Worm (Caenorhabditis elegans) whole organism, L1 larva: ENCODE results near the gene mys-1.
A peak's percentile ranks its signal among the peaks of the same experiment; 100 is the strongest.

Experiments used
- C16A3.4 ChIP-seq: fragments of 150-350 bp; optimal IDR thresholded peaks from 2 replicates; lab custom pipeline; 2014; ENCODE audit warnings: missing biosample characterization, missing genetic modification characterization
- F16B12.6 ChIP-seq: fragments of 150-350 bp; optimal IDR thresholded peaks from 2 replicates; lab custom pipeline; 2014; ENCODE audit warnings: missing biosample characterization, missing genetic modification characterization
- aha-1 ChIP-seq: fragments of 150-350 bp; optimal IDR thresholded peaks from 2 replicates; lab custom pipeline; 2014; ENCODE audit warnings: missing biosample characterization, missing genetic modification characterization
- alr-1 ChIP-seq: fragments of 200-800 bp; sonication (Bioruptor generic); optimal IDR thresholded peaks from 2 replicates; lab custom pipeline; 2018; ENCODE audit warnings: borderline replicate concordance, mild to moderate bottlenecking, missing genetic modification characterization, missing compliant biosample characterization
- blmp-1 ChIP-seq: fragments of 150-350 bp; optimal IDR thresholded peaks from 2 replicates; lab custom pipeline; 2014; ENCODE audit warnings: missing biosample characterization, missing genetic modification characterization
- ceh-63 ChIP-seq: fragments of 200-800 bp; sonication (Bioruptor generic); optimal IDR thresholded peaks from 2 replicates; lab custom pipeline; 2018; ENCODE audit warnings: mild to moderate bottlenecking, missing genetic modification characterization, missing compliant biosample characterization
- ceh-88 ChIP-seq: fragments of 200-800 bp; sonication (Bioruptor generic); IDR thresholded peaks from 2 replicates; pipeline ENCODE4 v1.3.6; 2022; ENCODE audit warnings: missing genetic modification characterization, missing compliant biosample characterization
- ceh-90 ChIP-seq: sonication (generic microtip); optimal IDR thresholded peaks from 2 replicates; lab custom pipeline; 2016; ENCODE audit warnings: missing genetic modification characterization, missing compliant biosample characterization
- dpl-1 ChIP-seq, 3 experiments: fragments of 150-350 bp in 2 of 3; sonication (generic microtip) in 1 of 3; optimal IDR thresholded peaks; 2 replicates each; lab custom pipeline; 2014 to 2017; ENCODE audit warnings: missing biosample characterization in 3 of 3, missing genetic modification characterization in 3 of 3, missing genetic modification reagents in 3 of 3
- dsc-1 ChIP-seq: sonication (generic microtip); optimal IDR thresholded peaks from 2 replicates; lab custom pipeline; 2016; ENCODE audit warnings: mild to moderate bottlenecking, missing genetic modification characterization, missing compliant biosample characterization
- efl-1 ChIP-seq, 4 experiments: fragments of 150-350 bp; optimal IDR thresholded peaks in 3 of 4; peaks in 1 of 4; 1 replicate in 1 of 4; 2 replicates in 3 of 4; lab custom pipeline; 2014; ENCODE audit warnings: missing biosample characterization in 2 of 4, missing genetic modification characterization in 2 of 4, missing genetic modification reagents in 2 of 4
- egl-27 ChIP-seq, 2 experiments: fragments of 150-350 bp in 1 of 2; sonication (generic microtip); optimal IDR thresholded peaks; 3 replicates each; lab custom pipeline; 2017 to 2018; ENCODE audit warnings: missing biosample characterization in 2 of 2, missing genetic modification characterization in 2 of 2, missing genetic modification reagents in 2 of 2
- elt-3 ChIP-seq, 6 experiments: fragments of 150-350 bp in 1 of 6; sonication (generic microtip); optimal IDR thresholded peaks; 2 replicates each; lab custom pipeline; 2017 to 2018; ENCODE audit warnings: missing biosample characterization in 6 of 6, missing genetic modification characterization in 6 of 6, inconsistent platforms in 1 of 6
- fkh-4 ChIP-seq: sonication (generic microtip); optimal IDR thresholded peaks from 2 replicates; lab custom pipeline; 2016; ENCODE audit warnings: missing compliant biosample characterization, missing genetic modification characterization, borderline replicate concordance
- fkh-8 ChIP-seq: sonication (generic microtip); optimal IDR thresholded peaks from 2 replicates; lab custom pipeline; 2016; ENCODE audit warnings: mild to moderate bottlenecking, missing genetic modification characterization, missing compliant biosample characterization
- grh-1 ChIP-seq: fragments of 200-800 bp; sonication (Bioruptor generic); IDR thresholded peaks from 2 replicates; pipeline ENCODE4 v1.3.6; 2022; ENCODE audit warnings: missing genetic modification reagents, missing genetic modification characterization, missing compliant biosample characterization
- irx-1 ChIP-seq: sonication (generic microtip); optimal IDR thresholded peaks from 2 replicates; lab custom pipeline; 2016; ENCODE audit warnings: missing genetic modification characterization, missing compliant biosample characterization
- lin-14 ChIP-seq: fragments of 200-800 bp; sonication (Bioruptor generic); optimal IDR thresholded peaks from 2 replicates; lab custom pipeline; 2018; ENCODE audit warnings: mild to moderate bottlenecking, missing genetic modification characterization, moderate library complexity, missing compliant biosample characterization
- lin-15B ChIP-seq: fragments of 150-350 bp; sonication (generic microtip); optimal IDR thresholded peaks from 3 replicates; lab custom pipeline; 2014; ENCODE audit warnings: missing biosample characterization, missing genetic modification characterization
- lin-35 ChIP-seq, 2 experiments: fragments of 150-350 bp; optimal IDR thresholded peaks; 2 replicates each; lab custom pipeline; 2014; ENCODE audit warnings: missing biosample characterization in 2 of 2, missing genetic modification characterization in 2 of 2, missing genetic modification reagents in 2 of 2
- lir-3 ChIP-seq: sonication (generic microtip); optimal IDR thresholded peaks from 2 replicates; lab custom pipeline; 2016; ENCODE audit warnings: mild to moderate bottlenecking, missing genetic modification characterization, moderate library complexity, missing compliant biosample characterization; ENCODE audit not compliant: poor library complexity
- lsy-2 ChIP-seq, 2 experiments: fragments of 150-350 bp; optimal IDR thresholded peaks; 2 replicates each; lab custom pipeline; 2014; ENCODE audit warnings: missing biosample characterization in 2 of 2, missing genetic modification characterization in 2 of 2
- mdl-1 ChIP-seq, 2 experiments: fragments of 150-350 bp; optimal IDR thresholded peaks; 2 replicates each; lab custom pipeline; 2014 to 2017; ENCODE audit warnings: missing biosample characterization in 2 of 2, missing genetic modification characterization in 2 of 2, inconsistent platforms in 1 of 2
- mef-2 ChIP-seq: fragments of 150-350 bp; optimal IDR thresholded peaks from 2 replicates; lab custom pipeline; 2014; ENCODE audit warnings: missing biosample characterization, missing genetic modification characterization
- mep-1 ChIP-seq: fragments of 150-350 bp; optimal IDR thresholded peaks from 2 replicates; lab custom pipeline; 2014; ENCODE audit warnings: missing biosample characterization, missing genetic modification characterization
- nhr-11 ChIP-seq: fragments of 150-350 bp; optimal IDR thresholded peaks from 2 replicates; lab custom pipeline; 2014; ENCODE audit warnings: missing biosample characterization, missing genetic modification characterization
- nhr-12 ChIP-seq: sonication (generic microtip); optimal IDR thresholded peaks from 2 replicates; lab custom pipeline; 2017; ENCODE audit warnings: missing biosample characterization, missing genetic modification characterization
- nhr-19 ChIP-seq: fragments of 200-800 bp; sonication (Bioruptor generic); conservative IDR thresholded peaks from 2 replicates; pipeline ENCODE4 v1.3.6; 2022; ENCODE audit warnings: missing genetic modification characterization, missing compliant biosample characterization
- nhr-20 ChIP-seq: sonication (generic microtip); optimal IDR thresholded peaks from 2 replicates; lab custom pipeline; 2016; ENCODE audit warnings: mild to moderate bottlenecking, missing genetic modification characterization, missing compliant biosample characterization
- nhr-47 ChIP-seq: sonication (generic microtip); optimal IDR thresholded peaks from 2 replicates; lab custom pipeline; 2016; ENCODE audit warnings: mild to moderate bottlenecking, missing genetic modification characterization, moderate library complexity, missing compliant biosample characterization
- nhr-71 ChIP-seq: sonication (generic microtip); optimal IDR thresholded peaks from 2 replicates; lab custom pipeline; 2016; ENCODE audit warnings: mild to moderate bottlenecking, missing genetic modification characterization, moderate library complexity, missing compliant biosample characterization
- nhr-76 ChIP-seq: sonication (generic microtip); optimal IDR thresholded peaks from 2 replicates; lab custom pipeline; 2017; ENCODE audit warnings: missing biosample characterization, missing genetic modification characterization
- nhr-84 ChIP-seq: sonication (generic microtip); optimal IDR thresholded peaks from 2 replicates; lab custom pipeline; 2017; ENCODE audit warnings: missing biosample characterization, missing genetic modification characterization
- nhr-85 ChIP-seq: sonication (generic microtip); peaks from one replicate; lab custom pipeline; 2016; ENCODE audit warnings: missing genetic modification characterization, inconsistent platforms, missing compliant biosample characterization
- nhr-90 ChIP-seq: sonication (generic microtip); optimal IDR thresholded peaks from 2 replicates; lab custom pipeline; 2016; ENCODE audit warnings: mild to moderate bottlenecking, missing genetic modification characterization, missing compliant biosample characterization; ENCODE audit not compliant: poor library complexity
- rnt-1 ChIP-seq: sonication (generic microtip); optimal IDR thresholded peaks from 2 replicates; lab custom pipeline; 2016; ENCODE audit warnings: mild to moderate bottlenecking, missing genetic modification characterization, moderate library complexity, missing compliant biosample characterization
- snu-23 ChIP-seq: sonication (generic microtip); optimal IDR thresholded peaks from 2 replicates; lab custom pipeline; 2016; ENCODE audit warnings: missing genetic modification characterization, missing compliant biosample characterization
- tbx-2 ChIP-seq: sonication (generic microtip); optimal IDR thresholded peaks from 2 replicates; lab custom pipeline; 2016; ENCODE audit warnings: missing genetic modification characterization, missing compliant biosample characterization
- unc-130 ChIP-seq: fragments of 150-350 bp; optimal IDR thresholded peaks from 2 replicates; lab custom pipeline; 2017; ENCODE audit warnings: missing biosample characterization, missing genetic modification characterization, inconsistent platforms
- unc-86 ChIP-seq: sonication (generic microtip); optimal IDR thresholded peaks from 2 replicates; lab custom pipeline; 2016; ENCODE audit warnings: missing genetic modification characterization, missing compliant biosample characterization
- vab-15 ChIP-seq: sonication (generic microtip); optimal IDR thresholded peaks from 2 replicates; lab custom pipeline; 2017; ENCODE audit warnings: missing genotype, mild to moderate bottlenecking, missing genetic modification characterization, missing compliant biosample characterization

The mys-1 gene

DNA sequence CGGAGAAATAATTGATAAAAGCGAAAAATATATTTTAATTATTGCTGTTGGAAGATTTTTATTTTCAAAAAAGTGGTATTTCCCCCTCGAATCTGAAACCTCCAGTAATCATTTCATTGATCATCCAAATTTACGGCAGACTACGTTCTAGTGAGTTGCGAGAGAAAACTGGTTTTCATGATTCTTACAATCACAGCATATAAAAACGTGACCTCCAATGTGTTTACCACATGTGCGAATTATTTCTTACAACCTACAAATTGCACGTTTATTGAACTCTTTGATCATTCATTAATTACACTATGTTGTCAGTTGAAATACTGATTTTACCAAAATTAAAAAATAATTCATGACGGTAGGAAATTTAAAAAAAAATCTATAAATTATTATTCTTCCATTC lies 4.8 kb upstream of the mys-1 start:
- TF ChIP-seq blmp-1 (tag; lab: Kevin White, UChicago), result peak; percentile 70
- peak; percentile 44 for TF ChIP-seq lir-3 (tag; lab: Kevin White, UChicago)
- TF ChIP-seq nhr-84 (tag; lab: Kevin White, UChicago), result no peak
- TF ChIP-seq dpl-1 (GFP tag; optimal IDR thresholded peaks at IDR 0.05; lab: Kevin White, UChicago), result peak in 1 of 3 experiments; percentile 24
- TF ChIP-seq lsy-2 (tag; optimal IDR thresholded peaks at IDR 0.05; lab: Kevin White, UChicago), result peak; percentile 36 to 53
- TF ChIP-seq grh-1 (GFP tag; lab: Robert Waterston, UW), result peak; percentile 91
- peak; percentile 65 for TF ChIP-seq nhr-90 (tag; lab: Kevin White, UChicago)
- TF ChIP-seq nhr-12, result no peak
- peak; percentile 61 for TF ChIP-seq vab-15 (tag; lab: Kevin White, UChicago)
- TF ChIP-seq C16A3.4 (tag; lab: Kevin White, UChicago), result peak; percentile 42
- peak; percentile 27 for TF ChIP-seq nhr-47 (tag; lab: Kevin White, UChicago)
- peak in 3 of 6 experiments; percentile 64 to 94 (median 75) for TF ChIP-seq elt-3 (tag; optimal IDR thresholded peaks at IDR 0.05; lab: Kevin White, UChicago)
- TF ChIP-seq lin-14 (GFP tag; lab: Kevin White, UChicago), result peak; percentile 80
- peak; percentile 67 for TF ChIP-seq tbx-2 (tag; lab: Kevin White, UChicago)
- TF ChIP-seq snu-23 (GFP tag; lab: Kevin White, UChicago), result peak; percentile 73
- TF ChIP-seq nhr-19 (GFP tag; lab: Robert Waterston, UW), result peak; percentile 71
- no peak for TF ChIP-seq lin-15B (tag; lab: Kevin White, UChicago)
- TF ChIP-seq mdl-1 (tag; optimal IDR thresholded peaks at IDR 0.05; lab: Kevin White, UChicago), result peak in 1 of 2 experiments; percentile 72
- peak in 1 of 2 experiments; percentile 40 for TF ChIP-seq efl-1 (optimal IDR thresholded peaks at IDR 0.05; lab: Kevin White, UChicago)
- peak; percentile 10 to 94 for TF ChIP-seq efl-1 (GFP tag; optimal IDR thresholded peaks at IDR 0.05 in 1 of 2; lab: Kevin White, UChicago)
- TF ChIP-seq ceh-63 (GFP tag; lab: Kevin White, UChicago), result no peak
- no peak for TF ChIP-seq nhr-76 (tag; lab: Kevin White, UChicago)
- TF ChIP-seq irx-1 (tag; lab: Kevin White, UChicago), result peak; percentile 5
- TF ChIP-seq nhr-20 (tag; lab: Kevin White, UChicago), result peak; percentile 100
- peak in 1 of 2 experiments; percentile 81 for TF ChIP-seq lin-35 (GFP tag; optimal IDR thresholded peaks at IDR 0.05; lab: Kevin White, UChicago)
- peak; percentile 16 for TF ChIP-seq unc-130 (tag; lab: Kevin White, UChicago)
- no peak for TF ChIP-seq alr-1
- TF ChIP-seq nhr-85 (tag; lab: Kevin White, UChicago), result peak; percentile 97
- TF ChIP-seq nhr-71 (tag; lab: Kevin White, UChicago), result peak; percentile 77

DNA sequence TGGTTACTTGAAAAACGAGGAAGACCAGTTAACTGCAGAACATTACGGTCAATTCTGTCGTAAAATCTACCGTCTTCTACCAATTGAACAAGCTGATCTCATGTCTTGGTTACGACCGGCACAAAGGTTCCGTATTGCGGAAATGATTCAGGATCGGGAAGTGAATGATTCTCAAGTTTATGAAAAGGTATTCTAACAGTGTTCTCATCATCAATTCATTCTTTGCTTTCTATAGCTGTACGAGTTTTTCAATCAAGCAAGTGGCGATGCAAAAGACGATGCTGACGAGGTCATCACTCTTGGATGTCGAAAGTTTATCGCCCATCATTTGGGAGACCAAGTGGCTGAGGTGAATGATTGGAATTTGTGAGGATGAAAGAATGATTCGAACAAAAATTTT lies 2.9 kb upstream of the mys-1 start:
- TF ChIP-seq egl-27 (tag; optimal IDR thresholded peaks at IDR 0.05; lab: Kevin White, UChicago), result no peak
- TF ChIP-seq unc-86, result no peak
- TF ChIP-seq fkh-8 (tag; lab: Kevin White, UChicago), result no peak
- no peak for TF ChIP-seq nhr-11 (tag; lab: Kevin White, UChicago)
- no peak for TF ChIP-seq F16B12.6
- no peak for TF ChIP-seq vab-15 (tag; lab: Kevin White, UChicago)
- TF ChIP-seq rnt-1 (tag; lab: Kevin White, UChicago), result no peak
- no peak for TF ChIP-seq ceh-90 (tag; lab: Kevin White, UChicago)
- TF ChIP-seq ceh-88 (GFP tag; lab: Robert Waterston, UW), result no peak
- TF ChIP-seq mdl-1 (tag; optimal IDR thresholded peaks at IDR 0.05; lab: Kevin White, UChicago), result no peak
- TF ChIP-seq dsc-1, result no peak
- no peak for TF ChIP-seq aha-1
- TF ChIP-seq lsy-2 (tag; optimal IDR thresholded peaks at IDR 0.05; lab: Kevin White, UChicago), result no peak
- no peak for TF ChIP-seq mep-1
- no peak for TF ChIP-seq mef-2 (tag; lab: Kevin White, UChicago)
- TF ChIP-seq fkh-4 (tag; lab: Kevin White, UChicago), result no peak
- no peak for TF ChIP-seq ceh-63 (GFP tag; lab: Kevin White, UChicago)
- no peak for TF ChIP-seq lin-35 (GFP tag; optimal IDR thresholded peaks at IDR 0.05; lab: Kevin White, UChicago)
- TF ChIP-seq, all 84 proteins: peak for 0
